Worm (Caenorhabditis elegans) whole organism, early embryonic: ENCODE data around the gene F35C5.3.

ENCODE experiments used
- B0310.2 ChIP-seq: sonication (generic microtip); optimal IDR thresholded peaks from 2 replicates; lab custom pipeline; 2016; ENCODE audit warnings: mild to moderate bottlenecking, missing genetic modification characterization, missing compliant biosample characterization
- F13C5.2 ChIP-seq: sonication (generic microtip); optimal IDR thresholded peaks from 2 replicates; lab custom pipeline; 2017; ENCODE audit warnings: mild to moderate bottlenecking, missing genetic modification characterization, inconsistent platforms, missing compliant biosample characterization
- aly-1 ChIP-seq: sonication (generic microtip); optimal IDR thresholded peaks from 2 replicates; lab custom pipeline; 2016; ENCODE audit warnings: missing genetic modification characterization, missing compliant biosample characterization
- ama-1 ChIP-seq: fragments of 150-350 bp; optimal IDR thresholded peaks from 2 replicates; lab custom pipeline; 2014
- ceh-13 ChIP-seq: fragments of 200-800 bp; sonication (Bioruptor generic); optimal IDR thresholded peaks from 2 replicates; lab custom pipeline; 2018; ENCODE audit warnings: mild to moderate bottlenecking, missing genetic modification characterization, missing compliant biosample characterization
- ceh-36 ChIP-seq: sonication (generic microtip); optimal IDR thresholded peaks from 2 replicates; lab custom pipeline; 2016; ENCODE audit warnings: missing genetic modification characterization, inconsistent platforms, missing compliant biosample characterization
- ets-7 ChIP-seq: sonication (generic microtip); optimal IDR thresholded peaks from 2 replicates; lab custom pipeline; 2016; ENCODE audit warnings: missing genotype, missing genetic modification characterization, missing compliant biosample characterization
- flt-1 ChIP-seq: fragments of 200-800 bp; sonication (Bioruptor generic); IDR thresholded peaks from 2 replicates; pipeline ENCODE4 v1.3.6; 2022; ENCODE audit warnings: missing genetic modification characterization, missing compliant biosample characterization
- hmbx-1 ChIP-seq: sonication (generic microtip); optimal IDR thresholded peaks from 2 replicates; lab custom pipeline; 2016; ENCODE audit warnings: mild to moderate bottlenecking, missing genetic modification characterization, missing compliant biosample characterization
- hmg-4 ChIP-seq: fragments of 200-800 bp; sonication (Bioruptor generic); optimal IDR thresholded peaks from 2 replicates; lab custom pipeline; 2018; ENCODE audit warnings: mild to moderate bottlenecking, missing genetic modification characterization, missing compliant biosample characterization
- hnd-1 ChIP-seq: sonication (generic microtip); optimal IDR thresholded peaks from 2 replicates; lab custom pipeline; 2016; ENCODE audit warnings: missing genetic modification characterization, missing compliant biosample characterization
- pes-1 ChIP-seq: fragments of 200-800 bp; sonication (Bioruptor generic); IDR thresholded peaks from 2 replicates; pipeline ENCODE4 v1.3.6; 2022; ENCODE audit warnings: missing genetic modification reagents, missing genetic modification characterization, missing compliant biosample characterization
- scrt-1 ChIP-seq: fragments of 200-800 bp; sonication (Bioruptor generic); IDR thresholded peaks from 2 replicates; pipeline ENCODE4 v1.3.6; 2022; ENCODE audit warnings: missing genetic modification characterization, missing compliant biosample characterization
- sea-1 ChIP-seq: fragments of 200-800 bp; sonication (Bioruptor generic); conservative IDR thresholded peaks from 2 replicates; pipeline ENCODE4 v1.3.6; 2022; ENCODE audit warnings: missing genetic modification characterization, missing compliant biosample characterization
- tbx-11 ChIP-seq: fragments of 200-800 bp; sonication (Bioruptor generic); IDR thresholded peaks from 2 replicates; pipeline ENCODE4 v1.3.6; 2022; ENCODE audit warnings: missing genetic modification characterization, missing compliant biosample characterization
- tbx-37 ChIP-seq: fragments of 200-800 bp; sonication (Bioruptor generic); conservative IDR thresholded peaks from 2 replicates; pipeline ENCODE4 v1.3.6; 2022; ENCODE audit warnings: missing genetic modification reagents, missing genetic modification characterization, missing compliant biosample characterization
- tra-4 ChIP-seq: sonication (generic microtip); optimal IDR thresholded peaks from 2 replicates; lab custom pipeline; 2017; ENCODE audit warnings: missing genetic modification characterization, missing compliant biosample characterization

The F35C5.3 gene

DNA sequence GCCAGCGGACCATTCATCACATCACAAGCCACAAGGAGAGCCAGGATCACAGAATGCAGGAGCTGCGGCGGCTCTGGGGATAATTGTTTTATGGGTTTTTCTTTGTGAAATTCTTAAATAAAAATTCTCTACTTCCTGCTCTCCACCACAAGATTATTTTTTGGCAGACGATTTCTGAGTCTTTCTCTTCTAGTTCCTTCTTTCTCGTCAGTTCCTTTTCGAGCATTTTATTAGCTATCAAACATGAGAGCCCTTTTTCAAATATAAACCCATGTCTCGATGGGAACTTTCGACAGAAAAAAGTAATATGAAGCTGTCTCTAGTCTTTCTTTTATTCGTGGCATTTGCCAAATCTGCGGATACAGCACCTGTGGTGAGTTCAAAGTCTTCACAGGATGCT, at the start of gene F35C5.3:
TSS of gene F35C5.3 (plus strand) at position 301 of the 400 bp plus-strand sequence.
- TF ChIP-seq scrt-1 (GFP tag; lab: Robert Waterston, UW) (no peak), F13C5.2 (tag; lab: Kevin White, UChicago) (no peak), tbx-11 (no peak), hmbx-1 (no peak)

DNA sequence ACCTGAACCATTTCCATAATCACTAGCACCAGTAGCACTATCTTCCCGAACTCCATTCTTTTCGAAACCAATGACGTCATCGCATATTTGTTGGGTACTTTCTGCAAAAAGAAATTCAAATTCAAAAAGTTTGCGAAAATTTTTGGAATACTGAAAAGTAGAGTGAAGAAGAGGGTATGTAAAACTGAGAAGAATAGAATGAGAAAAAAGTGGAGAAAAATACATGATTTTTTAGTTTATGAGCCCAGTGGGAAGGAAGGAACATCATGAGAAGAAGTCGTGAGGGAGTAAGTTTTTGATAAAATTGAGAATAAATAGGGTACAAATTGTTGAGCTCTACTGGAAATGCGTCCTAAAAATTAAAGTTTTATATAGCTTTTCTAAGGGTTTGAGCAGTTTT, 48.5 kb upstream of the F35C5.3 start, which contains the start of gene lgc-35:
TSS of gene lgc-35 (minus strand) at position 101 of the 400 bp plus-strand sequence.
- TF ChIP-seq pes-1 (GFP tag; lab: Robert Waterston, UW) (no peak), F13C5.2 (tag; lab: Kevin White, UChicago) (no peak), aly-1 (tag; lab: Kevin White, UChicago) (no peak), tbx-11 (no peak), ets-7 (tag; lab: Kevin White, UChicago) (no peak), sea-1 (GFP tag; lab: Robert Waterston, UW) (no peak), flt-1 (no peak), scrt-1 (GFP tag; lab: Robert Waterston, UW) (no peak), tbx-37 (GFP tag; lab: Robert Waterston, UW) (no peak), hmbx-1 (no peak), hnd-1 (tag; lab: Kevin White, UChicago) (no peak), ceh-13 (no peak), B0310.2 (tag; lab: Kevin White, UChicago) (no peak), ceh-36 (tag; lab: Kevin White, UChicago) (no peak), tra-4 (no peak), ama-1 (no peak), hmg-4 (GFP tag; lab: Kevin White, UChicago) (no peak)

DNA sequence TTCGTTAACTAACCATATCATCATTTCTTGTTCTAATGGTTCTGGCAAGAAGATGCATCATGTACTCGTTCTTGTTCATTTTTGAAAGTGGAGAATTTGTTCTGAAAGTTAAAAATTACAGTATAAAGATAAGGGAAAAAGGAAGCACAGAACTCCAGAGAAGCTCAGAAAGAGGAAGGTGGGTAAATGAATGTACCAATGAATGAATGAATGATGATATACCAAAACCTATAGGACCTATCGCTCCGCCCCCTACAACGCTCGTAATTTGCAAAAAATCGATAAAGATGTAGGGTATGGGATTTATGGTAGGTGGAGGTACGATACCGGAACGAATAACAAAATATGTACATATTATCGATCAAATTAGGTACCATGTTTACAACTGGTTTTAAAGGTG, 40.8 kb upstream of the F35C5.3 start, which contains the start of gene pes-10:
TSS of gene pes-10 (minus strand) at position 101 of the 400 bp plus-strand sequence.
- TF ChIP-seq aly-1 (tag; lab: Kevin White, UChicago) (no peak), hmg-4 (GFP tag; lab: Kevin White, UChicago) (no peak), hmbx-1 (no peak), F13C5.2 (tag; lab: Kevin White, UChicago) (no peak), hnd-1 (tag; lab: Kevin White, UChicago) (no peak), ceh-13 (no peak), ceh-36 (tag; lab: Kevin White, UChicago) (no peak), tbx-37 (GFP tag; lab: Robert Waterston, UW) (no peak), tbx-11 (no peak), B0310.2 (tag; lab: Kevin White, UChicago) (no peak), pes-1 (GFP tag; lab: Robert Waterston, UW) (no peak), ama-1 (no peak), sea-1 (GFP tag; lab: Robert Waterston, UW) (no peak), scrt-1 (GFP tag; lab: Robert Waterston, UW) (no peak), tra-4 (no peak)

- TF ChIP-seq B0310.2 (tag; lab: Kevin White, UChicago), result no peak
- no peak for TF ChIP-seq hmbx-1
- no peak for TF ChIP-seq sea-1 (GFP tag; lab: Robert Waterston, UW)
- no peak for TF ChIP-seq ama-1
- TF ChIP-seq ceh-13, result no peak
- no peak for TF ChIP-seq hnd-1 (tag; lab: Kevin White, UChicago)
These were observed 38.4 kb upstream of the F35C5.3 start, which contains the start of gene Y46G5A.28 for ce11 chrII:12850129-12850528. Gene Y46G5A.28 (plus strand): TSS chrII:12850429.

DNA sequence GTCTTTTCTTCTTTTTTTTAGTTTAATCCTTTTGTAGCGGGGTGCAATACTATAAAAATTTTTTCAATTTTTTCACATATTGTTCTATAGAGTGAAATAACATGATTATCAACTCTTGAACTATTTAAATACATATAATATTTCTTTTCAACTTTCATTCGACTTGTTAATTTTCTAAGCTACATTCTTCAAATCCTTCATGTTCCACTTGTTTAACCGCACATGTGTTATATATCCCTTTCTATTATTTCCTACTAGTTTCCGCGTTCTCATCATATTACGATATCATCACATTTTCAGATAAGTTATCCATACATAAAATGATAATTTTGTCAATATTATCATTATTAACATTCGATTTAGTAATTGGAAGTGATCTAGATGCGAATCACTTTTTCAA, 32.7 kb upstream of the F35C5.3 start, which contains the start of gene Y46G5A.29:
TSS of gene Y46G5A.29 (plus strand) at position 301 of the 400 bp plus-strand sequence.
- TF ChIP-seq tbx-37 (GFP tag; lab: Robert Waterston, UW) (no peak), F13C5.2 (tag; lab: Kevin White, UChicago) (no peak), scrt-1 (GFP tag; lab: Robert Waterston, UW) (no peak), tbx-11 (no peak), ets-7 (tag; lab: Kevin White, UChicago) (no peak), ceh-36 (tag; lab: Kevin White, UChicago) (no peak), ceh-13 (no peak), ama-1 (no peak)

DNA sequence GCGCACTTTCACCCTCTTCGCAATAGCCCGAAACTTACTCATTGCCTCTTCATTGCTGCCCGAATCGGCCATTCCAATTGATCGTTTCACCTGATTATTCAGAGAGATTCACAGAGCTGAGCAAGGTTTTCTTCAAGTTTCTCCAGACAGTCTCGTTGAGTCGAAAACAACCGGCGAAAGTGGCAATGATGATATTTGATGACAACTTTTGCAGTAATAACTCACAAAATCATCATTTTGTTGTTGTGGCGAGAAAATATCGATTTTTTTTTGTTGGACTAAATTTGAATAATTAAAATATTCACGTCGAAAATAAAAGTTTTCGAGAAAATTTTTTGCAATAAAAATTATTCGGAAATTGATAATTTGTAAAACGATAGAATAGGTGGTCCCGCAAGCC, 23.0 kb upstream of the F35C5.3 start, which contains the start of gene snf-5:
TSS of gene snf-5 (minus strand) at position 182 of the 400 bp plus-strand sequence.
- TF ChIP-seq ets-7 (tag; lab: Kevin White, UChicago) (no peak), sea-1 (GFP tag; lab: Robert Waterston, UW) (no peak), ceh-36 (tag; lab: Kevin White, UChicago) (no peak), ama-1 (no peak), tbx-37 (GFP tag; lab: Robert Waterston, UW) (no peak), aly-1 (tag; lab: Kevin White, UChicago) (no peak), ceh-13 (no peak), B0310.2 (tag; lab: Kevin White, UChicago) (no peak), hmg-4 (GFP tag; lab: Kevin White, UChicago) (no peak), scrt-1 (GFP tag; lab: Robert Waterston, UW) (no peak), flt-1 (no peak), hnd-1 (tag; lab: Kevin White, UChicago) (no peak), tra-4 (no peak), tbx-11 (no peak), hmbx-1 (no peak), pes-1 (GFP tag; lab: Robert Waterston, UW) (no peak), F13C5.2 (tag; lab: Kevin White, UChicago) (no peak)

DNA sequence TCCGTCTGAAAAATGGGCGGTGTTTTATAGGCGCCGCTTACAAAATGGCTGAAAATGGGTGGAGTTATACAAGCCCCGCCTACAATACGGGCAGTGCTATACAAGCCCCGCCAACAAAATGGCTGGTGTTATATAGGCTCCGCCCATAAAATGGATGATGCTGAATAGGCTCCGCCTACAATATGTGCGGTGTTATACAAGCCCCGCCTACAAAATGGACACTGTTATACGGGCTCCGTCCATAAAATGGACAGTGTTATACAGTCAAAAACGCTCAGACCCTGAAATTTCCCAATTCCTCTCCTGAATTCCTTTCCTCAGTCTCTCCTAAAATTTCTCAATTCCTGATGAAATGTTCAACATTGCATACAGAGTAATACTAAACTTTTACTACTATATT, 22.5 kb upstream of the F35C5.3 start:
- TF ChIP-seq tra-4 (no peak), ceh-36 (tag; lab: Kevin White, UChicago) (no peak), ets-7 (tag; lab: Kevin White, UChicago) (no peak), hnd-1 (tag; lab: Kevin White, UChicago) (no peak), tbx-37 (GFP tag; lab: Robert Waterston, UW) (no peak), scrt-1 (GFP tag; lab: Robert Waterston, UW) (no peak), hmbx-1 (no peak), ceh-13 (no peak), B0310.2 (tag; lab: Kevin White, UChicago) (no peak), F13C5.2 (tag; lab: Kevin White, UChicago) (no peak), tbx-11 (no peak), hmg-4 (GFP tag; lab: Kevin White, UChicago) (no peak), aly-1 (tag; lab: Kevin White, UChicago) (no peak), flt-1 (no peak), pes-1 (GFP tag; lab: Robert Waterston, UW) (no peak)
